Fruit fly (Drosophila melanogaster) whole organism, embryonic: ENCODE measurements around the gene Hr38.
A peak's percentile ranks its signal among the peaks of the same experiment; 100 is the strongest.

Experiments
- Atf6 ChIP-seq: fragments of 200-800 bp; sonication (Bioruptor generic); IDR thresholded peaks from 2 replicates; pipeline ENCODE4 v1.3.6; 2022; ENCODE audit warnings: missing biosample characterization, missing genetic modification characterization
- BEAF-32 ChIP-seq: fragments of 200-800 bp; sonication (Bioruptor generic); optimal IDR thresholded peaks from 3 replicates; lab custom pipeline; 2017; ENCODE audit warnings: missing biosample characterization, missing genetic modification characterization, mild to moderate bottlenecking, moderate library complexity, missing genetic modification reagents
- Bdp1 ChIP-seq: fragments of 200-800 bp; sonication (Bioruptor generic); optimal IDR thresholded peaks from 3 replicates; lab custom pipeline; 2016; ENCODE audit warnings: missing biosample characterization, missing genetic modification characterization
- Bgb ChIP-seq: fragments of 200-800 bp; sonication (Bioruptor generic); IDR thresholded peaks from 2 replicates; pipeline ENCODE4 v1.3.6; 2022; ENCODE audit warnings: missing biosample characterization, missing genetic modification characterization; ENCODE audit not compliant: partially characterized antibody
- C15 ChIP-seq: fragments of 200-800 bp; sonication (Bioruptor generic); IDR thresholded peaks from 3 replicates; pipeline ENCODE4 v1.3.6; 2022; ENCODE audit warnings: missing biosample characterization, missing genetic modification characterization
- CG10462 ChIP-seq: fragments of 200-800 bp; sonication (Bioruptor generic); optimal IDR thresholded peaks from 2 replicates; lab custom pipeline; 2016; ENCODE audit warnings: missing biosample characterization, missing genetic modification characterization
- CG11696 ChIP-seq: fragments of 200-800 bp; sonication (Bioruptor generic); IDR thresholded peaks from 2 replicates; pipeline ENCODE4 v1.3.6; 2022; ENCODE audit warnings: missing biosample characterization, missing genetic modification characterization
- CG1602 ChIP-seq: fragments of 200-800 bp; sonication (Bioruptor generic); optimal IDR thresholded peaks from 3 replicates; lab custom pipeline; 2016; ENCODE audit warnings: missing biosample characterization, missing genetic modification characterization
- CG16779 ChIP-seq: fragments of 200-800 bp; sonication (Bioruptor generic); IDR thresholded peaks from 2 replicates; pipeline ENCODE4 v1.3.6; 2022; ENCODE audit warnings: missing biosample characterization, missing genetic modification characterization
- CG2120 ChIP-seq: fragments of 200-800 bp; sonication (Bioruptor generic); optimal IDR thresholded peaks from 3 replicates; lab custom pipeline; 2016; ENCODE audit warnings: missing biosample characterization, missing genetic modification characterization
- CG3163 ChIP-seq: fragments of 200-800 bp; sonication (Bioruptor generic); optimal IDR thresholded peaks from 3 replicates; lab custom pipeline; 2016; ENCODE audit warnings: missing biosample characterization, missing genetic modification characterization
- CG34224 ChIP-seq: fragments of 200-800 bp; sonication (Bioruptor generic); IDR thresholded peaks from 3 replicates; pipeline ENCODE4 v1.3.6; 2022; ENCODE audit warnings: missing biosample characterization, missing genetic modification characterization; ENCODE audit not compliant: partially characterized antibody
- CG34376 ChIP-seq: fragments of 200-800 bp; sonication (Bioruptor generic); optimal IDR thresholded peaks from 2 replicates; lab custom pipeline; 2018; ENCODE audit warnings: missing biosample characterization, mild to moderate bottlenecking, missing genetic modification characterization
- CG4360 ChIP-seq: fragments of 200-800 bp; sonication (Bioruptor generic); IDR thresholded peaks from 2 replicates; pipeline ENCODE4 v1.3.6; 2022; ENCODE audit warnings: missing biosample characterization, missing genetic modification characterization
- CG4854 ChIP-seq: fragments of 200-800 bp; sonication (Bioruptor generic); optimal IDR thresholded peaks from 2 replicates; lab custom pipeline; 2016; ENCODE audit warnings: missing biosample characterization, missing genetic modification characterization, inconsistent platforms
- CG5180 ChIP-seq: fragments of 200-800 bp; sonication (Bioruptor generic); optimal IDR thresholded peaks from 3 replicates; lab custom pipeline; 2017; ENCODE audit warnings: missing biosample characterization, missing genetic modification characterization, mild to moderate bottlenecking, moderate library complexity, missing genetic modification reagents
- CG6254 ChIP-seq: fragments of 200-800 bp; sonication (Bioruptor generic); optimal IDR thresholded peaks from 3 replicates; lab custom pipeline; 2017; ENCODE audit warnings: mild to moderate bottlenecking, missing biosample characterization, missing genetic modification reagents, missing genetic modification characterization
- CG7928 ChIP-seq: fragments of 200-800 bp; sonication (Bioruptor generic); optimal IDR thresholded peaks from 2 replicates; lab custom pipeline; 2017; ENCODE audit warnings: missing biosample characterization, mild to moderate bottlenecking, missing genetic modification characterization
- CG8478 ChIP-seq: fragments of >200 bp; optimal IDR thresholded peaks from 2 replicates; lab custom pipeline; 2018
- CG9797 ChIP-seq: fragments of 200-800 bp; sonication (Bioruptor generic); optimal IDR thresholded peaks from 3 replicates; lab custom pipeline; 2018; ENCODE audit warnings: missing biosample characterization, mild to moderate bottlenecking, missing genetic modification characterization
- Dip3 ChIP-seq: fragments of 200-800 bp; sonication (Bioruptor generic); optimal IDR thresholded peaks from 3 replicates; lab custom pipeline; 2016; ENCODE audit warnings: missing biosample characterization, missing genetic modification characterization
- Ets65A ChIP-seq: fragments of 200-800 bp; sonication (Bioruptor generic); peaks from one replicate; lab custom pipeline; 2016; ENCODE audit warnings: missing biosample characterization, missing genetic modification characterization
- Fer1 ChIP-seq: fragments of 200-800 bp; sonication (Bioruptor generic); optimal IDR thresholded peaks from 2 replicates; lab custom pipeline; 2017; ENCODE audit warnings: missing biosample characterization, mild to moderate bottlenecking, missing genetic modification characterization
- Fer2 ChIP-seq: fragments of 200-800 bp; sonication (Bioruptor generic); optimal IDR thresholded peaks from 2 replicates; lab custom pipeline; 2018; ENCODE audit warnings: missing biosample characterization, mild to moderate bottlenecking, missing genetic modification characterization, moderate library complexity
- H15 ChIP-seq: fragments of 200-800 bp; sonication (Bioruptor generic); IDR thresholded peaks from 3 replicates; pipeline ENCODE4 v1.3.6; 2022; ENCODE audit warnings: missing biosample characterization, missing genetic modification characterization
- HLH4C ChIP-seq: fragments of 200-800 bp; sonication (Bioruptor generic); IDR thresholded peaks from 3 replicates; pipeline ENCODE4 v1.3.6; 2022; ENCODE audit warnings: missing biosample characterization, missing genetic modification characterization; ENCODE audit not compliant: partially characterized antibody
- HmgZ ChIP-seq: fragments of 200-800 bp; sonication (Bioruptor generic); optimal IDR thresholded peaks from 2 replicates; lab custom pipeline; 2018; ENCODE audit warnings: missing biosample characterization, mild to moderate bottlenecking, missing genetic modification characterization
- Hsf ChIP-seq: fragments of 200-800 bp; sonication (Bioruptor generic); optimal IDR thresholded peaks from 3 replicates; lab custom pipeline; 2016; ENCODE audit warnings: missing biosample characterization, missing genetic modification characterization
- Jarid2 ChIP-seq: fragments of 200-800 bp; sonication (Bioruptor generic); optimal IDR thresholded peaks from 3 replicates; lab custom pipeline; 2017; ENCODE audit warnings: mild to moderate bottlenecking, missing biosample characterization, missing genetic modification reagents, missing genetic modification characterization
- Med ChIP-seq: fragments of 200-800 bp; sonication (Bioruptor generic); peaks from one replicate; lab custom pipeline; 2016; ENCODE audit warnings: missing biosample characterization, missing genetic modification characterization, mild to moderate bottlenecking, inconsistent platforms, moderate library complexity
- Oaz ChIP-seq: fragments of 200-800 bp; sonication (Bioruptor generic); IDR thresholded peaks from 2 replicates; pipeline ENCODE4 v1.3.6; 2022; ENCODE audit warnings: missing biosample characterization, missing genetic modification characterization
- PHDP ChIP-seq: fragments of 200-800 bp; sonication (Bioruptor generic); optimal IDR thresholded peaks from 3 replicates; lab custom pipeline; 2018; ENCODE audit warnings: missing biosample characterization, mild to moderate bottlenecking, missing genetic modification characterization, moderate library complexity
- Poxn ChIP-seq: fragments of 200-800 bp; sonication (Bioruptor generic); IDR thresholded peaks from 2 replicates; pipeline ENCODE4 v1.3.6; 2022; ENCODE audit warnings: missing biosample characterization, missing genetic modification characterization
- Sry-δ ChIP-seq: fragments of 200-800 bp; sonication (Bioruptor generic); optimal IDR thresholded peaks from 2 replicates; lab custom pipeline; 2016; ENCODE audit warnings: missing biosample characterization, missing genetic modification characterization
- YL-1 ChIP-seq: fragments of 200-800 bp; sonication (Bioruptor generic); optimal IDR thresholded peaks from 3 replicates; lab custom pipeline; 2017; ENCODE audit warnings: missing biosample characterization, mild to moderate bottlenecking, missing genetic modification characterization
- cad ChIP-seq: fragments of >200 bp; optimal IDR thresholded peaks from 2 replicates; lab custom pipeline; 2017; ENCODE audit warnings: missing biosample characterization, missing genetic modification characterization
- chinmo ChIP-seq: fragments of 200-800 bp; sonication (Bioruptor generic); IDR thresholded peaks from 4 replicates; pipeline ENCODE4 v1.3.6; 2022; ENCODE audit warnings: missing biosample characterization, missing genetic modification characterization; ENCODE audit not compliant: partially characterized antibody
- croc ChIP-seq: fragments of 200-800 bp; sonication (Bioruptor generic); conservative IDR thresholded peaks from 3 replicates; pipeline ENCODE4 v1.3.6; 2022; ENCODE audit warnings: missing biosample characterization, missing genetic modification characterization
- cwo ChIP-seq: fragments of 200-800 bp; sonication (Bioruptor generic); optimal IDR thresholded peaks from 3 replicates; lab custom pipeline; 2017; ENCODE audit warnings: missing biosample characterization, missing genetic modification characterization, mild to moderate bottlenecking, moderate library complexity, missing genetic modification reagents
- grn ChIP-seq: fragments of 200-800 bp; sonication (Bioruptor generic); optimal IDR thresholded peaks from 3 replicates; lab custom pipeline; 2017; ENCODE audit warnings: missing biosample characterization, missing genetic modification characterization
- gro ChIP-seq: fragments of 200-800 bp; sonication (Bioruptor generic); optimal IDR thresholded peaks from 2 replicates; lab custom pipeline; 2016; ENCODE audit warnings: missing biosample characterization, missing genetic modification characterization
- knrl ChIP-seq: fragments of 200-800 bp; sonication (Bioruptor generic); IDR thresholded peaks from 3 replicates; pipeline ENCODE4 v1.3.6; 2022; ENCODE audit warnings: missing biosample characterization, missing genetic modification characterization; ENCODE audit not compliant: partially characterized antibody
- lilli ChIP-seq: fragments of 200-800 bp; sonication (Bioruptor generic); optimal IDR thresholded peaks from 3 replicates; lab custom pipeline; 2016; ENCODE audit warnings: missing biosample characterization, missing genetic modification characterization
- mld ChIP-seq: fragments of 200-800 bp; sonication (Bioruptor generic); IDR thresholded peaks from 3 replicates; pipeline ENCODE4 v1.3.6; 2022; ENCODE audit warnings: missing biosample characterization, missing genetic modification characterization; ENCODE audit not compliant: partially characterized antibody
- org-1 ChIP-seq: fragments of 200-800 bp; sonication (Bioruptor generic); optimal IDR thresholded peaks from 2 replicates; lab custom pipeline; 2017; ENCODE audit warnings: missing biosample characterization, missing genetic modification characterization
- sens ChIP-seq: fragments of 200-800 bp; sonication (Bioruptor generic); peaks from one replicate; lab custom pipeline; 2016; ENCODE audit warnings: missing biosample characterization, missing genetic modification characterization
- slp2 ChIP-seq: fragments of 200-800 bp; sonication (Bioruptor generic); optimal IDR thresholded peaks from 2 replicates; lab custom pipeline; 2016; ENCODE audit warnings: missing biosample characterization, missing genetic modification characterization
- sug ChIP-seq: fragments of 200-800 bp; optimal IDR thresholded peaks from 2 replicates; lab custom pipeline; 2019; ENCODE audit warnings: missing biosample characterization, mild to moderate bottlenecking, missing genetic modification characterization, moderate library complexity
- tx ChIP-seq: fragments of 200-800 bp; sonication (Bioruptor generic); optimal IDR thresholded peaks from 2 replicates; lab custom pipeline; 2016; ENCODE audit warnings: missing biosample characterization, missing genetic modification characterization
- zen ChIP-seq: fragments of 200-800 bp; sonication (Bioruptor generic); optimal IDR thresholded peaks from 3 replicates; lab custom pipeline; 2018; ENCODE audit warnings: missing biosample characterization, mild to moderate bottlenecking, missing genetic modification characterization, moderate library complexity

Gene Hr38

dm6 chr2L:20673737-20674461, 40.5 kb downstream of the Hr38 start:
- peak; percentile 21 for TF ChIP-seq Med
- TF ChIP-seq Sry-δ (GFP tag; lab: Kevin White, UChicago), result no peak
- no peak for TF ChIP-seq sens (GFP tag; lab: Kevin White, UChicago)
- no peak for TF ChIP-seq CG4854 (GFP tag; lab: Kevin White, UChicago)
- no peak for TF ChIP-seq slp2 (GFP tag; lab: Kevin White, UChicago)
- TF ChIP-seq CG10462 (GFP tag; lab: Kevin White, UChicago), result no peak
- TF ChIP-seq HLH4C (GFP tag; lab: Robert Waterston, UW), result no peak
- TF ChIP-seq croc, result no peak
- no peak for TF ChIP-seq Hsf
- TF ChIP-seq Jarid2 (GFP tag; lab: Kevin White, UChicago), result no peak
- TF ChIP-seq cwo (GFP tag; lab: Kevin White, UChicago), result peak; percentile 63
- no peak for TF ChIP-seq Bgb
- TF ChIP-seq CG8478, result no peak
- no peak for TF ChIP-seq org-1
- no peak for TF ChIP-seq lilli (GFP tag; lab: Kevin White, UChicago)
- TF ChIP-seq knrl (GFP tag; lab: Robert Waterston, UW), result no peak
- TF ChIP-seq mld, result no peak
- TF ChIP-seq sug (tag; lab: Kevin White, UChicago), result peak; percentile 86
- TF ChIP-seq cad, result no peak
- TF ChIP-seq CG34224 (GFP tag; lab: Robert Waterston, UW), result 0 out of 3 replicates have a peak, but pooled peaks have one; percentile 12
- no peak for TF ChIP-seq Fer1 (GFP tag; lab: Kevin White, UChicago)
- no peak for TF ChIP-seq Ets65A (GFP tag; lab: Kevin White, UChicago)
- TF ChIP-seq H15 (GFP tag; lab: Robert Waterston, UW), result no peak
- TF ChIP-seq CG5180 (GFP tag; lab: Kevin White, UChicago), result peak; percentile 5
- TF ChIP-seq grn, result peak; percentile 29
- TF ChIP-seq Poxn (GFP tag; lab: Robert Waterston, UW), result no peak
- no peak for TF ChIP-seq CG3163 (GFP tag; lab: Kevin White, UChicago)
- no peak for TF ChIP-seq Bdp1 (GFP tag; lab: Kevin White, UChicago)
- no peak for TF ChIP-seq Atf6 (GFP tag; lab: Robert Waterston, UW)
- 0 out of 4 replicates have a peak, but pooled peaks have one; percentile 45 for TF ChIP-seq chinmo (GFP tag; lab: Robert Waterston, UW)
- TF ChIP-seq CG1602, result no peak
- TF ChIP-seq CG34376 (GFP tag; lab: Kevin White, UChicago), result peak; percentile 71
- TF ChIP-seq CG6254 (GFP tag; lab: Kevin White, UChicago), result no peak
- no peak for TF ChIP-seq Fer2
- peak; percentile 26 for TF ChIP-seq BEAF-32
- TF ChIP-seq gro, result no peak
- TF ChIP-seq CG7928 (GFP tag; lab: Kevin White, UChicago), result no peak
- no peak for TF ChIP-seq YL-1 (GFP tag; lab: Kevin White, UChicago)
- TF ChIP-seq Dip3, result no peak
- no peak for TF ChIP-seq HmgZ (tag; lab: Kevin White, UChicago)
- TF ChIP-seq tx (GFP tag; lab: Kevin White, UChicago), result no peak
- no peak for TF ChIP-seq CG2120 (GFP tag; lab: Kevin White, UChicago)
- TF ChIP-seq Oaz (GFP tag; lab: Robert Waterston, UW), result no peak
- TF ChIP-seq CG11696, result peak; percentile 38; the same call in 1 of the 2 replicates
- TF ChIP-seq zen (tag; lab: Kevin White, UChicago), result no peak
- no peak for TF ChIP-seq CG16779
- TF ChIP-seq C15 (GFP tag; lab: Robert Waterston, UW), result no peak
- no peak for TF ChIP-seq PHDP (tag; lab: Kevin White, UChicago)
- TF ChIP-seq CG4360 (GFP tag; lab: Robert Waterston, UW), result peak; percentile 60
- no peak for TF ChIP-seq CG9797 (GFP tag; lab: Kevin White, UChicago)
